Worm (Caenorhabditis elegans) whole organism, L1 larva: Measurements from ENCODE around the gene gro-1.

Experiments
- lin-15B ChIP-seq: fragments of 150-350 bp; sonication (generic microtip); optimal IDR thresholded peaks from 3 replicates; lab custom pipeline; 2014; ENCODE audit warnings: missing biosample characterization, missing genetic modification characterization
- nhr-11 ChIP-seq: fragments of 150-350 bp; optimal IDR thresholded peaks from 2 replicates; lab custom pipeline; 2014; ENCODE audit warnings: missing biosample characterization, missing genetic modification characterization
- nhr-85 ChIP-seq: sonication (generic microtip); peaks from one replicate; lab custom pipeline; 2016; ENCODE audit warnings: missing genetic modification characterization, inconsistent platforms, missing compliant biosample characterization

ce11 chrIII:5225321-5225720 is 39.6 kb upstream of the gro-1 start, which contains the start of gene nex-1:
- no peak for TF ChIP-seq lin-15B
- TF ChIP-seq nhr-85 (tag; lab: Kevin White, UChicago), result peak; percentile 50
- TF ChIP-seq nhr-11 (tag; lab: Kevin White, UChicago), result no peak
